Fruit fly (Drosophila melanogaster) whole organism, embryonic: Measurements from ENCODE around the gene Send1.

Source experiments
- ATbp ChIP-seq: fragments of 200-800 bp; sonication (Bioruptor generic); optimal IDR thresholded peaks from 2 replicates; lab custom pipeline; 2017; ENCODE audit warnings: missing biosample characterization, mild to moderate bottlenecking, missing genetic modification characterization, missing genetic modification reagents
- Atf3 ChIP-seq: fragments of 200-800 bp; sonication (Bioruptor generic); optimal IDR thresholded peaks from 3 replicates; lab custom pipeline; 2016; ENCODE audit warnings: missing biosample characterization, missing genetic modification characterization
- B-H2 ChIP-seq: fragments of 200-800 bp; sonication (Bioruptor generic); optimal IDR thresholded peaks from 2 replicates; lab custom pipeline; 2018; ENCODE audit warnings: missing biosample characterization, mild to moderate bottlenecking, missing genetic modification characterization
- BEAF-32 ChIP-seq: fragments of 200-800 bp; sonication (Bioruptor generic); optimal IDR thresholded peaks from 3 replicates; lab custom pipeline; 2017; ENCODE audit warnings: missing biosample characterization, missing genetic modification characterization, mild to moderate bottlenecking, moderate library complexity, missing genetic modification reagents
- C15 ChIP-seq: fragments of 200-800 bp; sonication (Bioruptor generic); IDR thresholded peaks from 3 replicates; pipeline ENCODE4 v1.3.6; 2022; ENCODE audit warnings: missing biosample characterization, missing genetic modification characterization
- CG1024 ChIP-seq: fragments of 200-800 bp; sonication (Bioruptor generic); IDR thresholded peaks from 2 replicates; pipeline ENCODE4 v1.3.6; 2022; ENCODE audit warnings: missing biosample characterization, missing genetic modification characterization
- CG10267 ChIP-seq: fragments of 200-800 bp; sonication (Bioruptor generic); optimal IDR thresholded peaks from 2 replicates; lab custom pipeline; 2018; ENCODE audit warnings: missing biosample characterization, mild to moderate bottlenecking, missing genetic modification characterization, moderate library complexity
- CG13296 ChIP-seq: fragments of 200-800 bp; sonication (Bioruptor generic); optimal IDR thresholded peaks from 3 replicates; lab custom pipeline; 2018; ENCODE audit warnings: missing biosample characterization, mild to moderate bottlenecking, missing genetic modification characterization
- CG13424 ChIP-seq: fragments of 200-800 bp; sonication (Bioruptor generic); optimal IDR thresholded peaks from 2 replicates; lab custom pipeline; 2019; ENCODE audit warnings: missing biosample characterization, mild to moderate bottlenecking, missing genetic modification characterization, moderate library complexity
- CG15073 ChIP-seq: fragments of 200-800 bp; sonication (Bioruptor generic); optimal IDR thresholded peaks from 2 replicates; lab custom pipeline; 2016; ENCODE audit warnings: missing biosample characterization, missing genetic modification characterization
- CG1647 ChIP-seq: fragments of 200-800 bp; sonication (Bioruptor generic); optimal IDR thresholded peaks from 3 replicates; lab custom pipeline; 2016; ENCODE audit warnings: missing biosample characterization, missing genetic modification characterization
- CG16863 ChIP-seq: fragments of 200-800 bp; sonication (Bioruptor generic); optimal IDR thresholded peaks from 3 replicates; lab custom pipeline; 2016; ENCODE audit warnings: missing biosample characterization, missing genetic modification characterization
- CG17328 ChIP-seq: fragments of 200-800 bp; sonication (Bioruptor generic); IDR thresholded peaks from 2 replicates; pipeline ENCODE4 v1.3.6; 2022; ENCODE audit warnings: missing biosample characterization, missing genetic modification characterization
- CG17568 ChIP-seq: fragments of 200-800 bp; sonication (Bioruptor generic); optimal IDR thresholded peaks from 2 replicates; lab custom pipeline; 2018; ENCODE audit warnings: missing biosample characterization, mild to moderate bottlenecking, missing genetic modification characterization, moderate library complexity
- CG17612 ChIP-seq: fragments of 200-800 bp; sonication (Bioruptor generic); IDR thresholded peaks from 2 replicates; pipeline ENCODE4 v1.3.6; 2022; ENCODE audit warnings: missing biosample characterization, missing genetic modification characterization
- CG2678 ChIP-seq: fragments of 200-800 bp; sonication (Bioruptor generic); optimal IDR thresholded peaks from 3 replicates; lab custom pipeline; 2019; ENCODE audit warnings: missing biosample characterization, mild to moderate bottlenecking, missing genetic modification characterization, moderate library complexity
- CG2875 ChIP-seq: fragments of 200-800 bp; sonication (Bioruptor generic); optimal IDR thresholded peaks from 2 replicates; lab custom pipeline; 2017; ENCODE audit warnings: missing biosample characterization, mild to moderate bottlenecking, missing genetic modification characterization, missing genetic modification reagents
- CG31224 ChIP-seq: fragments of 200-800 bp; sonication (Bioruptor generic); IDR thresholded peaks from 2 replicates; pipeline ENCODE4 v1.3.6; 2022; ENCODE audit warnings: missing biosample characterization, missing genetic modification characterization
- CG4328 ChIP-seq: fragments of 200-800 bp; sonication (Bioruptor generic); optimal IDR thresholded peaks from 3 replicates; lab custom pipeline; 2017; ENCODE audit warnings: missing biosample characterization, missing genetic modification reagents, missing genetic modification characterization
- CG4424 ChIP-seq: fragments of 200-800 bp; sonication (Bioruptor generic); optimal IDR thresholded peaks from 3 replicates; lab custom pipeline; 2016; ENCODE audit warnings: missing biosample characterization, missing genetic modification characterization
- CG4617 ChIP-seq: fragments of 200-800 bp; sonication (Bioruptor generic); optimal IDR thresholded peaks from 3 replicates; lab custom pipeline; 2016; ENCODE audit warnings: missing biosample characterization, missing genetic modification characterization, borderline replicate concordance
- CG5180 ChIP-seq: fragments of 200-800 bp; sonication (Bioruptor generic); optimal IDR thresholded peaks from 3 replicates; lab custom pipeline; 2017; ENCODE audit warnings: missing biosample characterization, missing genetic modification characterization, mild to moderate bottlenecking, moderate library complexity, missing genetic modification reagents
- CG8290 ChIP-seq, 3 experiments: fragments of 200-800 bp; sonication (Bioruptor generic); optimal IDR thresholded peaks; 2 replicates each; lab custom pipeline; 2016 to 2019; ENCODE audit warnings: missing biosample characterization in 3 of 3, missing genetic modification characterization in 3 of 3, mild to moderate bottlenecking in 2 of 3, moderate library complexity in 1 of 3
- CG8359 ChIP-seq: fragments of 200-800 bp; sonication (Bioruptor generic); optimal IDR thresholded peaks from 2 replicates; lab custom pipeline; 2017; ENCODE audit warnings: missing biosample characterization, mild to moderate bottlenecking, missing genetic modification characterization, borderline replicate concordance
- E2f2 ChIP-seq: fragments of 200-800 bp; sonication (Bioruptor generic); IDR thresholded peaks from 2 replicates; pipeline ENCODE4 v1.3.6; 2022; ENCODE audit warnings: missing biosample characterization, missing genetic modification characterization
- ERR ChIP-seq: fragments of 200-800 bp; sonication (Bioruptor generic); optimal IDR thresholded peaks from 2 replicates; lab custom pipeline; 2016; ENCODE audit warnings: missing biosample characterization, missing genetic modification characterization
- Fer2 ChIP-seq: fragments of 200-800 bp; sonication (Bioruptor generic); optimal IDR thresholded peaks from 2 replicates; lab custom pipeline; 2018; ENCODE audit warnings: missing biosample characterization, mild to moderate bottlenecking, missing genetic modification characterization, moderate library complexity
- Fer3 ChIP-seq: fragments of 200-800 bp; sonication (Bioruptor generic); optimal IDR thresholded peaks from 2 replicates; lab custom pipeline; 2018; ENCODE audit warnings: missing biosample characterization, mild to moderate bottlenecking, missing genetic modification characterization, moderate library complexity
- Gug ChIP-seq: fragments of 200-800 bp; sonication (Bioruptor generic); IDR thresholded peaks from 4 replicates; pipeline ENCODE4 v1.3.6; 2022; ENCODE audit warnings: missing biosample characterization, missing genetic modification characterization
- H15 ChIP-seq: fragments of 200-800 bp; sonication (Bioruptor generic); IDR thresholded peaks from 3 replicates; pipeline ENCODE4 v1.3.6; 2022; ENCODE audit warnings: missing biosample characterization, missing genetic modification characterization
- Med ChIP-seq: fragments of 200-800 bp; sonication (Bioruptor generic); peaks from one replicate; lab custom pipeline; 2016; ENCODE audit warnings: missing biosample characterization, missing genetic modification characterization, mild to moderate bottlenecking, inconsistent platforms, moderate library complexity
- Mes4 ChIP-seq: fragments of 200-800 bp; sonication (Bioruptor generic); optimal IDR thresholded peaks from 2 replicates; lab custom pipeline; 2016; ENCODE audit warnings: missing biosample characterization, missing genetic modification characterization
- Nf-YB ChIP-seq: fragments of 200-800 bp; sonication (Bioruptor generic); optimal IDR thresholded peaks from 3 replicates; lab custom pipeline; 2019; ENCODE audit warnings: missing biosample characterization, mild to moderate bottlenecking, missing genetic modification characterization, moderate library complexity
- Rx ChIP-seq: fragments of 200-800 bp; sonication (Bioruptor generic); IDR thresholded peaks from 2 replicates; pipeline ENCODE4 v1.3.6; 2022; ENCODE audit warnings: missing biosample characterization, missing genetic modification characterization
- Scr ChIP-seq: fragments of 200-800 bp; sonication (Bioruptor generic); IDR thresholded peaks from 2 replicates; pipeline ENCODE4 v1.3.6; 2022; ENCODE audit warnings: missing biosample characterization, missing genetic modification characterization; ENCODE audit not compliant: partially characterized antibody
- amos ChIP-seq: fragments of 200-800 bp; sonication (Bioruptor generic); IDR thresholded peaks from 2 replicates; pipeline ENCODE4 v1.3.6; 2022; ENCODE audit warnings: missing biosample characterization, missing genetic modification characterization; ENCODE audit not compliant: partially characterized antibody
- aop ChIP-seq: fragments of 200-800 bp; sonication (Bioruptor generic); IDR thresholded peaks from 2 replicates; pipeline ENCODE4 v1.3.6; 2022; ENCODE audit warnings: missing biosample characterization, missing genetic modification characterization
- bigmax ChIP-seq: fragments of 200-800 bp; sonication (Bioruptor generic); optimal IDR thresholded peaks from 2 replicates; lab custom pipeline; 2018; ENCODE audit warnings: missing biosample characterization, mild to moderate bottlenecking, missing genetic modification characterization
- dpn ChIP-seq, 2 experiments: fragments of 200-800 bp; sonication (Bioruptor generic); optimal IDR thresholded peaks; 3 replicates each; lab custom pipeline; 2016; ENCODE audit warnings: missing biosample characterization in 2 of 2, missing genetic modification characterization in 2 of 2
- esg ChIP-seq: fragments of 200-800 bp; sonication (Bioruptor generic); conservative IDR thresholded peaks from 2 replicates; pipeline ENCODE4 v1.3.6; 2022; ENCODE audit warnings: missing biosample characterization, missing genetic modification characterization
- fd3F ChIP-seq: fragments of 200-800 bp; sonication (Bioruptor generic); optimal IDR thresholded peaks from 2 replicates; lab custom pipeline; 2018; ENCODE audit warnings: missing biosample characterization, mild to moderate bottlenecking, missing genetic modification characterization, moderate library complexity
- fd64A ChIP-seq: fragments of 200-800 bp; sonication (Bioruptor generic); optimal IDR thresholded peaks from 3 replicates; lab custom pipeline; 2018; ENCODE audit warnings: missing biosample characterization, mild to moderate bottlenecking, missing genetic modification characterization
- fd96Cb ChIP-seq: fragments of 200-800 bp; sonication (Bioruptor generic); optimal IDR thresholded peaks from 2 replicates; lab custom pipeline; 2018; ENCODE audit warnings: missing biosample characterization, mild to moderate bottlenecking, missing genetic modification characterization, moderate library complexity
- ham ChIP-seq: fragments of 200-800 bp; sonication (Bioruptor generic); IDR thresholded peaks from 2 replicates; pipeline ENCODE4 v1.3.6; 2022; ENCODE audit warnings: missing biosample characterization, missing genetic modification characterization
- ind ChIP-seq: fragments of 200-800 bp; sonication (Bioruptor generic); optimal IDR thresholded peaks from 3 replicates; lab custom pipeline; 2016; ENCODE audit warnings: missing biosample characterization, missing genetic modification characterization
- insv ChIP-seq, 2 experiments: fragments of 200-800 bp; sonication (Bioruptor generic); optimal IDR thresholded peaks; 3 replicates each; lab custom pipeline; 2016 to 2018; ENCODE audit warnings: missing biosample characterization in 2 of 2, missing genetic modification characterization in 2 of 2
- onecut ChIP-seq: fragments of 200-800 bp; sonication (Bioruptor generic); IDR thresholded peaks from 2 replicates; pipeline ENCODE4 v1.3.6; 2022; ENCODE audit warnings: missing biosample characterization, missing genetic modification characterization
- sim ChIP-seq: fragments of 200-800 bp; sonication (Bioruptor generic); IDR thresholded peaks from 2 replicates; pipeline ENCODE4 v1.3.6; 2022; ENCODE audit warnings: missing biosample characterization, missing genetic modification characterization
- vfl ChIP-seq: fragments of 200-800 bp; sonication (Bioruptor generic); optimal IDR thresholded peaks from 2 replicates; lab custom pipeline; 2016; ENCODE audit warnings: missing biosample characterization, missing genetic modification characterization
- vvl ChIP-seq: fragments of 200-800 bp; sonication (Bioruptor generic); IDR thresholded peaks from 2 replicates; pipeline ENCODE4 v1.3.6; 2022; ENCODE audit warnings: missing biosample characterization, missing genetic modification characterization

Send1 gene

dm6 chr2L:2227316-2227715 lies 27.5 kb downstream of the Send1 start (continued):
- no peak for TF ChIP-seq Fer3 (tag; lab: Kevin White, UChicago)
- TF ChIP-seq Med (GFP tag; lab: Kevin White, UChicago): peak; percentile 84
- peak; percentile 56 for TF ChIP-seq CG13424 (tag; lab: Kevin White, UChicago)
- TF ChIP-seq insv (GFP tag; optimal IDR thresholded peaks at IDR 0.05; lab: Kevin White, UChicago): no peak
- no peak for TF ChIP-seq CG17612 (GFP tag; lab: Robert Waterston, UW)
- TF ChIP-seq fd96Cb (tag; lab: Kevin White, UChicago): peak; percentile 43
- TF ChIP-seq aop: no peak
- TF ChIP-seq B-H2 (GFP tag; lab: Kevin White, UChicago): no peak
- peak; percentile 26 to 47 for TF ChIP-seq dpn (GFP tag; optimal IDR thresholded peaks at IDR 0.05; lab: Kevin White, UChicago)
- peak; percentile 41 for TF ChIP-seq CG5180
- no peak for TF ChIP-seq CG8359 (GFP tag; lab: Kevin White, UChicago)
- peak; percentile 74 for TF ChIP-seq CG17328 (GFP tag; lab: Robert Waterston, UW)
- peak; percentile 69; the same call in 2 of the 3 replicates for TF ChIP-seq H15 (GFP tag; lab: Robert Waterston, UW)
- TF ChIP-seq E2f2 (GFP tag; lab: Robert Waterston, UW): no peak
- TF ChIP-seq bigmax (GFP tag; lab: Kevin White, UChicago): no peak
- peak; percentile 9; the same call in 1 of the 2 replicates for TF ChIP-seq esg (GFP tag; lab: Robert Waterston, UW)
- TF ChIP-seq CG31224 (GFP tag; lab: Robert Waterston, UW): no peak
- TF ChIP-seq ERR (GFP tag; lab: Kevin White, UChicago): no peak
- peak; percentile 42 for TF ChIP-seq CG16863 (GFP tag; lab: Kevin White, UChicago)
- no peak for TF ChIP-seq Nf-YB (GFP tag; lab: Kevin White, UChicago)
- peak; percentile 50; the same call in 1 of the 2 replicates for TF ChIP-seq CG1024 (GFP tag; lab: Robert Waterston, UW)
- TF ChIP-seq Gug: peak; percentile 42; the same call in 2 of the 4 replicates
- TF ChIP-seq vvl (GFP tag; lab: Robert Waterston, UW): peak; percentile 86
- TF ChIP-seq CG10267 (tag; lab: Kevin White, UChicago): peak; percentile 9
- TF ChIP-seq CG4424 (GFP tag; lab: Kevin White, UChicago): peak; percentile 34
- peak; percentile 30 for TF ChIP-seq CG4328 (GFP tag; lab: Kevin White, UChicago)
- TF ChIP-seq ind (GFP tag; lab: Kevin White, UChicago): peak; percentile 49
- no peak for TF ChIP-seq Atf3 (GFP tag; lab: Kevin White, UChicago)
- TF ChIP-seq CG4617 (GFP tag; lab: Kevin White, UChicago): no peak
- TF ChIP-seq CG8290 (GFP tag; optimal IDR thresholded peaks at IDR 0.05; lab: Kevin White, UChicago): no peak
- TF ChIP-seq CG8290 (tag; optimal IDR thresholded peaks at IDR 0.05; lab: Kevin White, UChicago): peak in 1 of 2 experiments; percentile 60
- no peak for TF ChIP-seq BEAF-32
- no peak for TF ChIP-seq fd64A (GFP tag; lab: Kevin White, UChicago)
- no peak for TF ChIP-seq Scr (GFP tag; lab: Robert Waterston, UW)
- peak; percentile 19 for TF ChIP-seq CG17568 (GFP tag; lab: Kevin White, UChicago)
- TF ChIP-seq amos (GFP tag; lab: Robert Waterston, UW): no peak
- no peak for TF ChIP-seq Mes4
- peak; percentile 60 for TF ChIP-seq Rx (GFP tag; lab: Robert Waterston, UW)
- peak; percentile 41 for TF ChIP-seq CG13296
- 0 out of 3 replicates have a peak, but pooled peaks have one; percentile 49 for TF ChIP-seq C15 (GFP tag; lab: Robert Waterston, UW)
- peak; percentile 54 for TF ChIP-seq CG2875 (GFP tag; lab: Kevin White, UChicago)
- TF ChIP-seq CG15073 (GFP tag; lab: Kevin White, UChicago): no peak
- TF ChIP-seq ATbp (GFP tag; lab: Kevin White, UChicago): peak; percentile 68
- TF ChIP-seq fd3F (GFP tag; lab: Kevin White, UChicago): no peak
- no peak for TF ChIP-seq vfl
- TF ChIP-seq ham (GFP tag; lab: Robert Waterston, UW): no peak
- no peak for TF ChIP-seq CG1647 (GFP tag; lab: Kevin White, UChicago)
- no peak for TF ChIP-seq Fer2 (tag; lab: Kevin White, UChicago)
- TF ChIP-seq onecut: peak; percentile 47
- TF ChIP-seq CG2678 (tag; lab: Kevin White, UChicago): peak; percentile 59
- no peak for TF ChIP-seq sim (GFP tag; lab: Robert Waterston, UW)
